Fruit fly (Drosophila melanogaster) whole organism, embryonic: ENCODE measurements around the gene holn1.

Experiments used
- Asciz ChIP-seq: fragments of 200-800 bp; sonication (Bioruptor generic); optimal IDR thresholded peaks from 2 replicates; lab custom pipeline; 2017; ENCODE audit warnings: missing biosample characterization, mild to moderate bottlenecking, missing genetic modification characterization, missing genetic modification reagents
- Atf6 ChIP-seq: fragments of 200-800 bp; sonication (Bioruptor generic); IDR thresholded peaks from 2 replicates; pipeline ENCODE4 v1.3.6; 2022; ENCODE audit warnings: missing biosample characterization, missing genetic modification characterization
- BtbVII ChIP-seq: fragments of 200-800 bp; sonication (Bioruptor generic); optimal IDR thresholded peaks from 3 replicates; lab custom pipeline; 2017; ENCODE audit warnings: missing biosample characterization, mild to moderate bottlenecking, missing genetic modification characterization
- CG10431 ChIP-seq: fragments of 200-800 bp; sonication (Bioruptor generic); optimal IDR thresholded peaks from 3 replicates; lab custom pipeline; 2018; ENCODE audit warnings: missing biosample characterization, mild to moderate bottlenecking, missing genetic modification characterization
- CG11723 ChIP-seq: fragments of 200-800 bp; sonication (Bioruptor generic); optimal IDR thresholded peaks from 2 replicates; lab custom pipeline; 2017; ENCODE audit warnings: missing biosample characterization, mild to moderate bottlenecking, missing genetic modification characterization
- CG1233 ChIP-seq: fragments of 200-800 bp; sonication (Bioruptor generic); optimal IDR thresholded peaks from 4 replicates; lab custom pipeline; 2018; ENCODE audit warnings: missing biosample characterization, mild to moderate bottlenecking, missing genetic modification characterization
- CG12769 ChIP-seq: fragments of 200-800 bp; sonication (Bioruptor generic); optimal IDR thresholded peaks from 2 replicates; lab custom pipeline; 2019; ENCODE audit warnings: missing biosample characterization, mild to moderate bottlenecking, missing genetic modification characterization, moderate library complexity
- CG13123 ChIP-seq: fragments of 200-800 bp; sonication (Bioruptor generic); optimal IDR thresholded peaks from 2 replicates; lab custom pipeline; 2016; ENCODE audit warnings: missing biosample characterization, missing genetic modification characterization
- CG13287 ChIP-seq: fragments of 200-800 bp; sonication (Bioruptor generic); IDR thresholded peaks from 2 replicates; pipeline ENCODE4 v1.3.6; 2022; ENCODE audit warnings: missing biosample characterization, missing genetic modification characterization; ENCODE audit not compliant: partially characterized antibody
- CG13775 ChIP-seq: fragments of 200-800 bp; sonication (Bioruptor generic); optimal IDR thresholded peaks from 3 replicates; lab custom pipeline; 2017; ENCODE audit warnings: missing biosample characterization, mild to moderate bottlenecking, missing genetic modification characterization
- CG1529 ChIP-seq: fragments of 200-800 bp; sonication (Bioruptor generic); optimal IDR thresholded peaks from 3 replicates; lab custom pipeline; 2018; ENCODE audit warnings: missing biosample characterization, missing genetic modification characterization
- CG1602 ChIP-seq: fragments of 200-800 bp; sonication (Bioruptor generic); optimal IDR thresholded peaks from 3 replicates; lab custom pipeline; 2016; ENCODE audit warnings: missing biosample characterization, missing genetic modification characterization
- CG17359 ChIP-seq: fragments of 200-800 bp; sonication (Bioruptor generic); optimal IDR thresholded peaks from 3 replicates; lab custom pipeline; 2018; ENCODE audit warnings: missing biosample characterization, mild to moderate bottlenecking, missing genetic modification characterization, moderate library complexity
- CG18476 ChIP-seq: fragments of 200-800 bp; sonication (Bioruptor generic); optimal IDR thresholded peaks from 2 replicates; lab custom pipeline; 2016; ENCODE audit warnings: missing biosample characterization, mild to moderate bottlenecking, missing genetic modification characterization
- CG2120 ChIP-seq: fragments of 200-800 bp; sonication (Bioruptor generic); optimal IDR thresholded peaks from 3 replicates; lab custom pipeline; 2016; ENCODE audit warnings: missing biosample characterization, missing genetic modification characterization
- CG2202 ChIP-seq: fragments of 200-800 bp; sonication (Bioruptor generic); optimal IDR thresholded peaks from 2 replicates; lab custom pipeline; 2018; ENCODE audit warnings: missing biosample characterization, mild to moderate bottlenecking, missing genetic modification characterization
- CG3995 ChIP-seq: fragments of 200-800 bp; sonication (Bioruptor generic); optimal IDR thresholded peaks from 3 replicates; lab custom pipeline; 2016; ENCODE audit warnings: missing biosample characterization, missing genetic modification characterization
- CG6854 ChIP-seq: fragments of 200-800 bp; sonication (Bioruptor generic); optimal IDR thresholded peaks from 3 replicates; lab custom pipeline; 2017; ENCODE audit warnings: missing biosample characterization, mild to moderate bottlenecking, missing genetic modification characterization
- CG8765 ChIP-seq: fragments of 200-800 bp; sonication (Bioruptor generic); IDR thresholded peaks from 2 replicates; pipeline ENCODE4 v1.3.6; 2022; ENCODE audit warnings: missing biosample characterization, missing genetic modification characterization
- CG9437 ChIP-seq: fragments of 200-800 bp; sonication (Bioruptor generic); optimal IDR thresholded peaks from 2 replicates; lab custom pipeline; 2018; ENCODE audit warnings: missing biosample characterization, mild to moderate bottlenecking, missing genetic modification characterization
- CG9727 ChIP-seq: fragments of 200-800 bp; sonication (Bioruptor generic); optimal IDR thresholded peaks from 3 replicates; lab custom pipeline; 2017; ENCODE audit warnings: missing biosample characterization, mild to moderate bottlenecking, missing genetic modification characterization
- CG9932 ChIP-seq: fragments of 200-800 bp; sonication (Bioruptor generic); IDR thresholded peaks from 2 replicates; pipeline ENCODE4 v1.3.6; 2022; ENCODE audit warnings: missing biosample characterization, missing genetic modification characterization
- D19B ChIP-seq: fragments of 200-800 bp; sonication (Bioruptor generic); optimal IDR thresholded peaks from 2 replicates; lab custom pipeline; 2017; ENCODE audit warnings: missing biosample characterization, mild to moderate bottlenecking, missing genetic modification characterization
- Doc2 ChIP-seq: fragments of 200-800 bp; sonication (Bioruptor generic); IDR thresholded peaks from 2 replicates; pipeline ENCODE4 v1.3.6; 2022; ENCODE audit warnings: missing biosample characterization, missing genetic modification characterization
- Ets97D ChIP-seq: fragments of 200-800 bp; sonication (Bioruptor generic); optimal IDR thresholded peaks from 3 replicates; lab custom pipeline; 2016; ENCODE audit warnings: missing biosample characterization, missing genetic modification characterization
- HLH3B ChIP-seq: fragments of 200-800 bp; sonication (Bioruptor generic); IDR thresholded peaks from 2 replicates; pipeline ENCODE4 v1.3.6; 2022; ENCODE audit warnings: missing biosample characterization, missing genetic modification characterization
- Max ChIP-seq: fragments of 200-800 bp; sonication (Bioruptor generic); optimal IDR thresholded peaks from 2 replicates; lab custom pipeline; 2016; ENCODE audit warnings: missing biosample characterization, mild to moderate bottlenecking, missing genetic modification characterization
- Mrtf ChIP-seq: fragments of 200-800 bp; sonication (Bioruptor generic); IDR thresholded peaks from 3 replicates; pipeline ENCODE4 v1.3.6; 2022; ENCODE audit warnings: missing biosample characterization, missing genetic modification characterization
- Oli ChIP-seq: fragments of 200-800 bp; sonication (Bioruptor generic); optimal IDR thresholded peaks from 2 replicates; lab custom pipeline; 2018; ENCODE audit warnings: missing biosample characterization, mild to moderate bottlenecking, missing genetic modification characterization, moderate library complexity
- Ssrp ChIP-seq: fragments of 200-800 bp; sonication (Bioruptor generic); optimal IDR thresholded peaks from 2 replicates; lab custom pipeline; 2018; ENCODE audit warnings: missing biosample characterization, mild to moderate bottlenecking, missing genetic modification characterization, moderate library complexity
- Usf ChIP-seq: fragments of 200-800 bp; sonication (Bioruptor generic); optimal IDR thresholded peaks from 2 replicates; lab custom pipeline; 2017; ENCODE audit warnings: missing genotype, missing biosample characterization, missing genetic modification characterization
- Vsx1 ChIP-seq: fragments of 200-800 bp; sonication (Bioruptor generic); optimal IDR thresholded peaks from 2 replicates; lab custom pipeline; 2017; ENCODE audit warnings: missing biosample characterization, mild to moderate bottlenecking, missing genetic modification characterization, missing genetic modification reagents
- Xrp1 ChIP-seq: fragments of 200-800 bp; sonication (Bioruptor generic); IDR thresholded peaks from 2 replicates; pipeline ENCODE4 v1.3.6; 2022; ENCODE audit warnings: missing biosample characterization, missing genetic modification characterization
- az2 ChIP-seq: fragments of 200-800 bp; sonication (Bioruptor generic); optimal IDR thresholded peaks from 3 replicates; lab custom pipeline; 2016; ENCODE audit warnings: missing biosample characterization, missing genetic modification characterization
- chinmo ChIP-seq: fragments of 200-800 bp; sonication (Bioruptor generic); IDR thresholded peaks from 4 replicates; pipeline ENCODE4 v1.3.6; 2022; ENCODE audit warnings: missing biosample characterization, missing genetic modification characterization; ENCODE audit not compliant: partially characterized antibody
- crol ChIP-seq: fragments of 200-800 bp; sonication (Bioruptor generic); IDR thresholded peaks from 2 replicates; pipeline ENCODE4 v1.3.6; 2022; ENCODE audit warnings: missing biosample characterization, missing genetic modification characterization
- dmrt11E ChIP-seq: fragments of 200-800 bp; sonication (Bioruptor generic); optimal IDR thresholded peaks from 3 replicates; lab custom pipeline; 2018; ENCODE audit warnings: missing biosample characterization, mild to moderate bottlenecking, missing genetic modification characterization, moderate library complexity
- dmrt99B ChIP-seq: fragments of 200-800 bp; sonication (Bioruptor generic); optimal IDR thresholded peaks from 2 replicates; lab custom pipeline; 2018; ENCODE audit warnings: missing biosample characterization, mild to moderate bottlenecking, missing genetic modification characterization, moderate library complexity
- dpn ChIP-seq, 2 experiments: fragments of 200-800 bp; sonication (Bioruptor generic); optimal IDR thresholded peaks; 3 replicates each; lab custom pipeline; 2016; ENCODE audit warnings: missing biosample characterization in 2 of 2, missing genetic modification characterization in 2 of 2
- fd96Cb ChIP-seq: fragments of 200-800 bp; sonication (Bioruptor generic); optimal IDR thresholded peaks from 2 replicates; lab custom pipeline; 2018; ENCODE audit warnings: missing biosample characterization, mild to moderate bottlenecking, missing genetic modification characterization, moderate library complexity
- lilli ChIP-seq: fragments of 200-800 bp; sonication (Bioruptor generic); optimal IDR thresholded peaks from 3 replicates; lab custom pipeline; 2016; ENCODE audit warnings: missing biosample characterization, missing genetic modification characterization
- lola ChIP-seq, 3 experiments: fragments of >200 bp in 2 of 3; fragments of 200-800 bp in 1 of 3; sonication (Bioruptor generic) in 1 of 3; optimal IDR thresholded peaks; 2 replicates each; lab custom pipeline; 2017 to 2019; ENCODE audit warnings: missing biosample characterization in 3 of 3, missing genetic modification characterization in 3 of 3, mild to moderate bottlenecking in 1 of 3, moderate library complexity in 1 of 3
- mld ChIP-seq: fragments of 200-800 bp; sonication (Bioruptor generic); IDR thresholded peaks from 3 replicates; pipeline ENCODE4 v1.3.6; 2022; ENCODE audit warnings: missing biosample characterization, missing genetic modification characterization; ENCODE audit not compliant: partially characterized antibody
- peb ChIP-seq: fragments of 200-800 bp; sonication (Bioruptor generic); IDR thresholded peaks from 2 replicates; pipeline ENCODE4 v1.3.6; 2022; ENCODE audit warnings: missing biosample characterization, missing genetic modification characterization
- pum ChIP-seq: fragments of 200-800 bp; sonication (Bioruptor generic); optimal IDR thresholded peaks from 2 replicates; lab custom pipeline; 2016; ENCODE audit warnings: missing biosample characterization, missing genetic modification characterization
- shn ChIP-seq: fragments of 200-800 bp; sonication (Bioruptor generic); optimal IDR thresholded peaks from 3 replicates; lab custom pipeline; 2016; ENCODE audit warnings: missing biosample characterization, missing genetic modification characterization
- sob ChIP-seq: fragments of 200-800 bp; sonication (Bioruptor generic); IDR thresholded peaks from 2 replicates; pipeline ENCODE4 v1.3.6; 2022; ENCODE audit warnings: missing biosample characterization, missing genetic modification characterization
- stwl ChIP-seq: fragments of 200-800 bp; sonication (Bioruptor generic); optimal IDR thresholded peaks from 3 replicates; lab custom pipeline; 2018; ENCODE audit warnings: missing biosample characterization, mild to moderate bottlenecking, missing genetic modification characterization, moderate library complexity

holn1 gene

DNA sequence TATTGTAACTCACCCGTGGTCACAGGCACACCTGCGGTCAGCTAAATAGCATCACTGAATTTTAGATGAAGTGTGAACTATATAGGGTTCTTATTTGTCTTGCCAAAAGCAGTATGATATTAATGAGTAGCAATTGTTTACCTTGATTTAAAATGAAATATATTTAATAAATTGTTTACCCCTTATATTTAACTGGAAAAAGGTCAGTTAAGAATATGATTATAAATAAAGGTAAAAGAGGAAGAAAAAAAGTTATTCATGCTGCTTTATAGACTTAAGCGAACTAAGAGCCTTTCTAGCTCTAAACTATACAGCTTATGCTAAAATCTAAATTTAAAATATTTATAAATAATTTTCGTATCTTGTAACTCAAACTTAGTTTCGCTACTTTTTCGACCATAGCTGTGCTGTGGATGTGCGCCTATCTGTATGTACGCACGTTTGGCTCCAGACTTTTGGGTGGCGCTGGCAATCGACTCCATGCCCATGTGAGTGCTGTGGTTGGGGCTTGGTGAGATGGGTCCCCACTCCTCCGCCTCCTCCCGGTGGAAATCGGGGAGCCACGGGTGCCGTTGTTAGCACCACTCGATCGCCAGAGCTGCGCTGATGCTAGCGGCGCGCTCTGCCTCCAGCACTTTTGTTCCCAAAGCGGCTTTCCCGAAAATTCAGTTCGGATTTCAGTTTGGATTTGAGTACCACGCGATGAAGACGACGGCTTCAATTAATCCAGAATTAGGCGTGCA lies 6.4 kb downstream of the holn1 start, which contains the start of gene loh (continued):
- peak; percentile 60 for TF ChIP-seq Asciz (GFP tag; lab: Kevin White, UChicago)
- TF ChIP-seq CG2202 (tag; lab: Kevin White, UChicago): no peak
- TF ChIP-seq lilli (GFP tag; lab: Kevin White, UChicago): peak; percentile 22
- TF ChIP-seq sob (GFP tag; lab: Robert Waterston, UW): 0 out of 2 replicates have a peak, but pooled peaks have one; percentile 5
- TF ChIP-seq D19B: peak; percentile 36
- peak; percentile 68 for TF ChIP-seq CG9727 (GFP tag; lab: Kevin White, UChicago)
- TF ChIP-seq Ssrp (tag; lab: Kevin White, UChicago): peak; percentile 63
- no peak for TF ChIP-seq Ets97D
- peak; percentile 35 for TF ChIP-seq dmrt11E
- no peak for TF ChIP-seq mld (GFP tag; lab: Robert Waterston, UW)
- peak; percentile 25 for TF ChIP-seq CG10431 (GFP tag; lab: Kevin White, UChicago)
- peak; percentile 52 for TF ChIP-seq CG17359 (tag; lab: Kevin White, UChicago)
- no peak for TF ChIP-seq pum (GFP tag; lab: Kevin White, UChicago)
- peak; percentile 77; the same call in 1 of the 2 replicates for TF ChIP-seq crol (GFP tag; lab: Robert Waterston, UW)
- peak; percentile 45 for TF ChIP-seq Max (GFP tag; lab: Kevin White, UChicago)
- TF ChIP-seq Vsx1: peak; percentile 38
- TF ChIP-seq dmrt99B: peak; percentile 64
- TF ChIP-seq CG11723 (GFP tag; lab: Kevin White, UChicago): peak; percentile 53
- TF ChIP-seq shn (GFP tag; lab: Kevin White, UChicago): no peak
- peak; percentile 76 for TF ChIP-seq CG9437
- peak in 1 of 3 experiments; percentile 79 for TF ChIP-seq lola (GFP tag; optimal IDR thresholded peaks at IDR 0.05; lab: Kevin White, UChicago)
- peak; percentile 45 for TF ChIP-seq az2 (GFP tag; lab: Kevin White, UChicago)
- no peak for TF ChIP-seq stwl (tag; lab: Kevin White, UChicago)
- TF ChIP-seq peb: 0 out of 2 replicates have a peak, but pooled peaks have one; percentile 23
- no peak for TF ChIP-seq Mrtf
- no peak for TF ChIP-seq Doc2
- TF ChIP-seq Atf6 (GFP tag; lab: Robert Waterston, UW): no peak
- peak in 1 of 2 experiments; percentile 39 for TF ChIP-seq dpn (GFP tag; optimal IDR thresholded peaks at IDR 0.05; lab: Kevin White, UChicago)
- TF ChIP-seq CG8765: no peak
- peak; percentile 46 for TF ChIP-seq BtbVII (GFP tag; lab: Kevin White, UChicago)
- TF ChIP-seq CG13123 (GFP tag; lab: Kevin White, UChicago): no peak
- TF ChIP-seq Xrp1 (GFP tag; lab: Robert Waterston, UW): peak; percentile 57; the same call in 1 of the 2 replicates
- peak; percentile 3 for TF ChIP-seq Usf (GFP tag; lab: Kevin White, UChicago)
- TF ChIP-seq CG1529 (GFP tag; lab: Kevin White, UChicago): peak; percentile 18
- TF ChIP-seq HLH3B (GFP tag; lab: Robert Waterston, UW): 0 out of 2 replicates have a peak, but pooled peaks have one; percentile 45
- TF ChIP-seq CG2120 (GFP tag; lab: Kevin White, UChicago): peak; percentile 6
- 0 out of 4 replicates have a peak, but pooled peaks have one; percentile 19 for TF ChIP-seq chinmo
- no peak for TF ChIP-seq CG3995 (GFP tag; lab: Kevin White, UChicago)
- no peak for TF ChIP-seq CG13287 (GFP tag; lab: Robert Waterston, UW)
- peak; percentile 24 for TF ChIP-seq CG12769 (tag; lab: Kevin White, UChicago)
- peak; percentile 32 for TF ChIP-seq CG13775 (GFP tag; lab: Kevin White, UChicago)
- TF ChIP-seq CG18476 (GFP tag; lab: Kevin White, UChicago): peak; percentile 43
- TF ChIP-seq fd96Cb: peak; percentile 71
- peak; percentile 74 for TF ChIP-seq Oli
- TF ChIP-seq CG1602: peak; percentile 61
- peak; percentile 61 for TF ChIP-seq CG1233 (GFP tag; lab: Kevin White, UChicago)
- peak; percentile 48 for TF ChIP-seq CG6854 (GFP tag; lab: Kevin White, UChicago)
- no peak for TF ChIP-seq CG9932 (GFP tag; lab: Robert Waterston, UW)
